Fruit fly (Drosophila melanogaster): Measurements from ENCODE around the gene ova.

ova gene

dm6 chr2L:10231510-10231909 is at the start of gene ova:
Gene ova, minus strand, starts transcription at chr2L:10231692.
- TF ChIP-seq insv (optimal IDR thresholded peaks at IDR 0.05): no peak
- TF ChIP-seq ttk (optimal IDR thresholded peaks at IDR 0.05): no peak
- TF ChIP-seq psq (optimal IDR thresholded peaks at IDR 0.05): no peak
- TF ChIP-seq h (optimal IDR thresholded peaks at IDR 0.05): no peak

- no peak for TF ChIP-seq Myc (optimal IDR thresholded peaks at IDR 0.05)
Observed at dm6 chr2L:10280772-10281171, 49.3 kb upstream of the ova start, which contains the start of gene CG34043. Gene CG34043, minus strand, starts transcription at chr2L:10280872.

- TF ChIP-seq Myc (optimal IDR thresholded peaks at IDR 0.05): no peak
- no peak for TF ChIP-seq psq (optimal IDR thresholded peaks at IDR 0.05)
- no peak for TF ChIP-seq Sin3A (optimal IDR thresholded peaks at IDR 0.05)
- no peak for TF ChIP-seq ttk (optimal IDR thresholded peaks at IDR 0.05)
- TF ChIP-seq h (optimal IDR thresholded peaks at IDR 0.05): no peak
- no peak for TF ChIP-seq insv (optimal IDR thresholded peaks at IDR 0.05)
Observed at dm6 chr2L:10278658-10279057, 47.2 kb upstream of the ova start, which contains the start of gene Utx. Gene Utx, minus strand, starts transcription at chr2L:10278811.

dm6 chr2L:10277362-10277761 is 45.9 kb upstream of the ova start:
- TF ChIP-seq Sin3A (optimal IDR thresholded peaks at IDR 0.05): no peak
- TF ChIP-seq Myc (optimal IDR thresholded peaks at IDR 0.05): no peak
- TF ChIP-seq h (optimal IDR thresholded peaks at IDR 0.05): no peak
- no peak for TF ChIP-seq ttk (optimal IDR thresholded peaks at IDR 0.05)
- TF ChIP-seq psq (optimal IDR thresholded peaks at IDR 0.05): no peak
- TF ChIP-seq insv (optimal IDR thresholded peaks at IDR 0.05): no peak

- TF ChIP-seq insv (optimal IDR thresholded peaks at IDR 0.05) (no peak), ttk (optimal IDR thresholded peaks at IDR 0.05) (no peak), Myc (optimal IDR thresholded peaks at IDR 0.05) (no peak), h (optimal IDR thresholded peaks at IDR 0.05) (no peak), Sin3A (optimal IDR thresholded peaks at IDR 0.05) (no peak), psq (optimal IDR thresholded peaks at IDR 0.05) (no peak)
Observed at dm6 chr2L:10276846-10277245, 45.4 kb upstream of the ova start.

dm6 chr2L:10276436-10276835 is 44.9 kb upstream of the ova start:
- no peak for TF ChIP-seq insv (optimal IDR thresholded peaks at IDR 0.05)
- TF ChIP-seq ttk (optimal IDR thresholded peaks at IDR 0.05): no peak
- no peak for TF ChIP-seq Sin3A (optimal IDR thresholded peaks at IDR 0.05)
- no peak for TF ChIP-seq psq (optimal IDR thresholded peaks at IDR 0.05)
- no peak for TF ChIP-seq Myc (optimal IDR thresholded peaks at IDR 0.05)
- no peak for TF ChIP-seq h (optimal IDR thresholded peaks at IDR 0.05)

dm6 chr2L:10272224-10272623 is 40.7 kb upstream of the ova start, which contains the start of gene trk:
Gene trk, minus strand, starts transcription at chr2L:10272324.
- TF ChIP-seq insv (optimal IDR thresholded peaks at IDR 0.05): no peak
- TF ChIP-seq psq (optimal IDR thresholded peaks at IDR 0.05): no peak
- no peak for TF ChIP-seq h (optimal IDR thresholded peaks at IDR 0.05)
- TF ChIP-seq Sin3A (optimal IDR thresholded peaks at IDR 0.05): no peak
- no peak for TF ChIP-seq ttk (optimal IDR thresholded peaks at IDR 0.05)
- no peak for TF ChIP-seq Myc (optimal IDR thresholded peaks at IDR 0.05)

dm6 chr2L:10269854-10270253 is 38.4 kb upstream of the ova start, which contains the start of gene Mulk:
Gene Mulk, plus strand, starts transcription at chr2L:10270051.
- TF ChIP-seq Sin3A (optimal IDR thresholded peaks at IDR 0.05) (no peak), ttk (optimal IDR thresholded peaks at IDR 0.05) (no peak), Myc (optimal IDR thresholded peaks at IDR 0.05) (no peak), insv (optimal IDR thresholded peaks at IDR 0.05) (no peak)

- TF ChIP-seq ttk (optimal IDR thresholded peaks at IDR 0.05) (no peak), Myc (optimal IDR thresholded peaks at IDR 0.05) (no peak), insv (optimal IDR thresholded peaks at IDR 0.05) (no peak), h (optimal IDR thresholded peaks at IDR 0.05) (no peak), psq (optimal IDR thresholded peaks at IDR 0.05) (no peak), Sin3A (optimal IDR thresholded peaks at IDR 0.05) (no peak)
Observed at dm6 chr2L:10268688-10269087, 37.2 kb upstream of the ova start, which contains the start of gene CG4957. Gene CG4957, plus strand, starts transcription at chr2L:10268872.

dm6 chr2L:10266511-10266910 is 35.0 kb upstream of the ova start, which contains the start of gene CG4953:
Gene CG4953, plus strand, starts transcription at chr2L:10266703.
- TF ChIP-seq Sin3A (optimal IDR thresholded peaks at IDR 0.05): no peak
- no peak for TF ChIP-seq h (optimal IDR thresholded peaks at IDR 0.05)
- TF ChIP-seq insv (optimal IDR thresholded peaks at IDR 0.05): no peak
- TF ChIP-seq ttk (optimal IDR thresholded peaks at IDR 0.05): no peak
- no peak for TF ChIP-seq Myc (optimal IDR thresholded peaks at IDR 0.05)
- TF ChIP-seq psq (optimal IDR thresholded peaks at IDR 0.05): no peak

dm6 chr2L:10265129-10265528 is 33.6 kb upstream of the ova start, which contains the start of gene Mob3:
Gene Mob3, plus strand, starts transcription at chr2L:10265336.
- TF ChIP-seq Sin3A (optimal IDR thresholded peaks at IDR 0.05) (no peak), h (optimal IDR thresholded peaks at IDR 0.05) (no peak), Myc (optimal IDR thresholded peaks at IDR 0.05) (no peak), ttk (optimal IDR thresholded peaks at IDR 0.05) (no peak), psq (optimal IDR thresholded peaks at IDR 0.05) (no peak), insv (optimal IDR thresholded peaks at IDR 0.05) (no peak)

dm6 chr2L:10263830-10264634 is 32.5 kb upstream of the ova start, which contains the start of gene REPTOR-BP:
Gene REPTOR-BP, plus strand, starts transcription at chr2L:10264125.
- TF ChIP-seq ttk (optimal IDR thresholded peaks at IDR 0.05) (no peak), psq (optimal IDR thresholded peaks at IDR 0.05) (no peak), insv (optimal IDR thresholded peaks at IDR 0.05) (no peak), Sin3A (optimal IDR thresholded peaks at IDR 0.05) (no peak), h (optimal IDR thresholded peaks at IDR 0.05) (no peak), Myc (optimal IDR thresholded peaks at IDR 0.05) (no peak)

- no peak for TF ChIP-seq Myc (optimal IDR thresholded peaks at IDR 0.05)
- no peak for TF ChIP-seq ttk (optimal IDR thresholded peaks at IDR 0.05)
- TF ChIP-seq psq (optimal IDR thresholded peaks at IDR 0.05): no peak
- TF ChIP-seq insv (optimal IDR thresholded peaks at IDR 0.05): no peak
- TF ChIP-seq Sin3A (optimal IDR thresholded peaks at IDR 0.05): no peak
Observed at dm6 chr2L:10263343-10263744, 31.9 kb upstream of the ova start, which contains the start of gene Rsf1. Gene Rsf1, minus strand, starts transcription at chr2L:10263554.

Data from Kc167 (cell line).